Fruit fly (Drosophila melanogaster) whole organism, embryonic: Measurements from ENCODE around the gene CG46387.

Experiments used
- ATbp ChIP-seq: fragments of 200-800 bp; sonication (Bioruptor generic); optimal IDR thresholded peaks from 2 replicates; lab custom pipeline; 2017; ENCODE audit warnings: missing biosample characterization, mild to moderate bottlenecking, missing genetic modification characterization, missing genetic modification reagents
- Ada2b ChIP-seq: fragments of 200-800 bp; sonication (Bioruptor generic); IDR thresholded peaks from 2 replicates; pipeline ENCODE4 v1.3.6; 2022; ENCODE audit warnings: missing biosample characterization, missing genetic modification characterization
- Asciz ChIP-seq: fragments of 200-800 bp; sonication (Bioruptor generic); optimal IDR thresholded peaks from 2 replicates; lab custom pipeline; 2017; ENCODE audit warnings: missing biosample characterization, mild to moderate bottlenecking, missing genetic modification characterization, missing genetic modification reagents
- Bteb2 ChIP-seq: fragments of 200-800 bp; sonication (Bioruptor generic); optimal IDR thresholded peaks from 2 replicates; lab custom pipeline; 2016; ENCODE audit warnings: missing biosample characterization, missing genetic modification characterization
- CG10209 ChIP-seq: fragments of 200-800 bp; sonication (Bioruptor generic); optimal IDR thresholded peaks from 3 replicates; lab custom pipeline; 2017; ENCODE audit warnings: missing biosample characterization, mild to moderate bottlenecking, missing genetic modification characterization, missing genetic modification reagents
- CG12104 ChIP-seq: fragments of 200-800 bp; sonication (Bioruptor generic); optimal IDR thresholded peaks from 3 replicates; lab custom pipeline; 2016; ENCODE audit warnings: missing biosample characterization, missing genetic modification characterization
- CG12942 ChIP-seq: fragments of 200-800 bp; sonication (Bioruptor generic); optimal IDR thresholded peaks from 3 replicates; lab custom pipeline; 2016; ENCODE audit warnings: missing biosample characterization, missing genetic modification characterization
- CG15011 ChIP-seq: fragments of 200-800 bp; sonication (Bioruptor generic); optimal IDR thresholded peaks from 3 replicates; lab custom pipeline; 2018; ENCODE audit warnings: missing biosample characterization, mild to moderate bottlenecking, missing genetic modification characterization
- CG15601 ChIP-seq: fragments of 200-800 bp; sonication (Bioruptor generic); optimal IDR thresholded peaks from 3 replicates; lab custom pipeline; 2019; ENCODE audit warnings: missing biosample characterization, mild to moderate bottlenecking, missing genetic modification characterization, moderate library complexity
- CG1602 ChIP-seq: fragments of 200-800 bp; sonication (Bioruptor generic); optimal IDR thresholded peaks from 3 replicates; lab custom pipeline; 2016; ENCODE audit warnings: missing biosample characterization, missing genetic modification characterization
- CG16779 ChIP-seq: fragments of 200-800 bp; sonication (Bioruptor generic); IDR thresholded peaks from 2 replicates; pipeline ENCODE4 v1.3.6; 2022; ENCODE audit warnings: missing biosample characterization, missing genetic modification characterization
- CG17385 ChIP-seq: fragments of 200-800 bp; sonication (Bioruptor generic); optimal IDR thresholded peaks from 3 replicates; lab custom pipeline; 2018; ENCODE audit warnings: missing biosample characterization, mild to moderate bottlenecking, missing genetic modification characterization
- CG18599 ChIP-seq: fragments of 200-800 bp; sonication (Bioruptor generic); optimal IDR thresholded peaks from 3 replicates; lab custom pipeline; 2017; ENCODE audit warnings: missing biosample characterization, missing genetic modification characterization, mild to moderate bottlenecking, moderate library complexity, missing genetic modification reagents
- CG18764 ChIP-seq: fragments of 200-800 bp; sonication (Bioruptor generic); optimal IDR thresholded peaks from 3 replicates; lab custom pipeline; 2016; ENCODE audit warnings: missing biosample characterization, missing genetic modification characterization
- CG2202 ChIP-seq: fragments of 200-800 bp; sonication (Bioruptor generic); optimal IDR thresholded peaks from 2 replicates; lab custom pipeline; 2018; ENCODE audit warnings: missing biosample characterization, mild to moderate bottlenecking, missing genetic modification characterization
- CG33213 ChIP-seq: fragments of 200-800 bp; sonication (Bioruptor generic); optimal IDR thresholded peaks from 3 replicates; lab custom pipeline; 2016; ENCODE audit warnings: missing biosample characterization, missing genetic modification characterization
- CG5245 ChIP-seq: fragments of 200-800 bp; sonication (Bioruptor generic); optimal IDR thresholded peaks from 3 replicates; lab custom pipeline; 2016; ENCODE audit warnings: missing biosample characterization, missing genetic modification characterization
- CG6272 ChIP-seq: fragments of 200-800 bp; sonication (Bioruptor generic); IDR thresholded peaks from 2 replicates; pipeline ENCODE4 v1.3.6; 2022; ENCODE audit warnings: missing biosample characterization, missing genetic modification characterization
- CG6683 ChIP-seq: fragments of 200-800 bp; sonication (Bioruptor generic); optimal IDR thresholded peaks from 2 replicates; lab custom pipeline; 2017; ENCODE audit warnings: missing biosample characterization, mild to moderate bottlenecking, missing genetic modification characterization, missing genetic modification reagents
- CG8290 ChIP-seq, 3 experiments: fragments of 200-800 bp; sonication (Bioruptor generic); optimal IDR thresholded peaks; 2 replicates each; lab custom pipeline; 2016 to 2019; ENCODE audit warnings: missing biosample characterization in 3 of 3, missing genetic modification characterization in 3 of 3, mild to moderate bottlenecking in 2 of 3, moderate library complexity in 1 of 3
- CG8944 ChIP-seq: fragments of 200-800 bp; sonication (Bioruptor generic); optimal IDR thresholded peaks from 3 replicates; lab custom pipeline; 2016; ENCODE audit warnings: missing biosample characterization, missing genetic modification characterization
- CG9215 ChIP-seq: fragments of 200-800 bp; sonication (Bioruptor generic); IDR thresholded peaks from 2 replicates; pipeline ENCODE4 v1.3.6; 2022; ENCODE audit warnings: missing biosample characterization, missing genetic modification characterization
- CG9437 ChIP-seq: fragments of 200-800 bp; sonication (Bioruptor generic); optimal IDR thresholded peaks from 2 replicates; lab custom pipeline; 2018; ENCODE audit warnings: missing biosample characterization, mild to moderate bottlenecking, missing genetic modification characterization
- CG9876 ChIP-seq: fragments of 200-800 bp; sonication (Bioruptor generic); optimal IDR thresholded peaks from 2 replicates; lab custom pipeline; 2016; ENCODE audit warnings: missing biosample characterization, missing genetic modification characterization
- Chrac-16 ChIP-seq: fragments of 200-800 bp; sonication (Bioruptor generic); optimal IDR thresholded peaks from 3 replicates; lab custom pipeline; 2016; ENCODE audit warnings: missing biosample characterization, missing genetic modification characterization
- Dbx ChIP-seq: fragments of 200-800 bp; sonication (Bioruptor generic); IDR thresholded peaks from 3 replicates; pipeline ENCODE4 v1.3.6; 2022; ENCODE audit warnings: missing biosample characterization, missing genetic modification characterization
- Kr ChIP-seq: fragments of 200-800 bp; sonication (Bioruptor generic); optimal IDR thresholded peaks from 2 replicates; lab custom pipeline; 2017; ENCODE audit warnings: missing biosample characterization, mild to moderate bottlenecking, missing genetic modification characterization
- Med ChIP-seq: fragments of 200-800 bp; sonication (Bioruptor generic); peaks from one replicate; lab custom pipeline; 2016; ENCODE audit warnings: missing biosample characterization, missing genetic modification characterization, mild to moderate bottlenecking, inconsistent platforms, moderate library complexity
- Oli ChIP-seq: fragments of 200-800 bp; sonication (Bioruptor generic); optimal IDR thresholded peaks from 2 replicates; lab custom pipeline; 2018; ENCODE audit warnings: missing biosample characterization, mild to moderate bottlenecking, missing genetic modification characterization, moderate library complexity
- Rfx ChIP-seq: fragments of 200-800 bp; sonication (Bioruptor generic); IDR thresholded peaks from 2 replicates; pipeline ENCODE4 v1.3.6; 2022; ENCODE audit warnings: missing biosample characterization, missing genetic modification characterization
- Sry-δ ChIP-seq: fragments of 200-800 bp; sonication (Bioruptor generic); optimal IDR thresholded peaks from 2 replicates; lab custom pipeline; 2016; ENCODE audit warnings: missing biosample characterization, missing genetic modification characterization
- ash1 ChIP-seq: fragments of 200-800 bp; sonication (Bioruptor generic); optimal IDR thresholded peaks from 2 replicates; lab custom pipeline; 2018; ENCODE audit warnings: missing biosample characterization, mild to moderate bottlenecking, missing genetic modification characterization
- crp ChIP-seq, 2 experiments: fragments of 200-800 bp; sonication (Bioruptor generic); optimal IDR thresholded peaks; 2 replicates in 1 of 2; 3 replicates in 1 of 2; lab custom pipeline; 2017; ENCODE audit warnings: missing biosample characterization in 2 of 2, missing genetic modification characterization in 2 of 2, mild to moderate bottlenecking in 1 of 2, moderate library complexity in 1 of 2
- dysf ChIP-seq: fragments of 200-800 bp; sonication (Bioruptor generic); IDR thresholded peaks from 3 replicates; pipeline ENCODE4 v1.3.6; 2022; ENCODE audit warnings: missing biosample characterization, missing genetic modification characterization
- gem ChIP-seq: fragments of 200-800 bp; sonication (Bioruptor generic); optimal IDR thresholded peaks from 2 replicates; lab custom pipeline; 2019; ENCODE audit warnings: missing biosample characterization, mild to moderate bottlenecking, missing genetic modification characterization, moderate library complexity
- ind ChIP-seq: fragments of 200-800 bp; sonication (Bioruptor generic); optimal IDR thresholded peaks from 3 replicates; lab custom pipeline; 2016; ENCODE audit warnings: missing biosample characterization, missing genetic modification characterization
- lov ChIP-seq, 2 experiments: fragments of 200-800 bp in 1 of 2; fragments of >200 bp in 1 of 2; sonication (Bioruptor generic) in 1 of 2; IDR thresholded peaks in 1 of 2; optimal IDR thresholded peaks in 1 of 2; 2 replicates in 1 of 2; 3 replicates in 1 of 2; pipeline versions ENCODE4 v1.3.6 to Lab custom; 2017 to 2022; ENCODE audit warnings: missing biosample characterization in 1 of 2, missing genetic modification characterization in 1 of 2
- maf-S ChIP-seq: fragments of 200-800 bp; sonication (Bioruptor generic); optimal IDR thresholded peaks from 2 replicates; lab custom pipeline; 2016; ENCODE audit warnings: missing biosample characterization, missing genetic modification characterization
- pan ChIP-seq, 4 experiments: fragments of >200 bp in 3 of 4; fragments of 200-800 bp in 1 of 4; sonication (Bioruptor generic) in 1 of 4; optimal IDR thresholded peaks in 3 of 4; IDR thresholded peaks in 1 of 4; 2 replicates each; pipeline versions ENCODE4 v1.3.6 to Lab custom; 2017 to 2022; ENCODE audit warnings: missing biosample characterization in 2 of 4, missing genetic modification characterization in 2 of 4, mixed read lengths in 1 of 4
- schlank ChIP-seq: fragments of 200-800 bp; sonication (Bioruptor generic); optimal IDR thresholded peaks from 2 replicates; lab custom pipeline; 2018; ENCODE audit warnings: missing biosample characterization, mild to moderate bottlenecking, missing genetic modification characterization
- sens ChIP-seq: fragments of 200-800 bp; sonication (Bioruptor generic); peaks from one replicate; lab custom pipeline; 2016; ENCODE audit warnings: missing biosample characterization, missing genetic modification characterization
- sens-2 ChIP-seq: fragments of 200-800 bp; sonication (Bioruptor generic); IDR thresholded peaks from 2 replicates; pipeline ENCODE4 v1.3.6; 2022; ENCODE audit warnings: missing biosample characterization, missing genetic modification characterization
- slp2 ChIP-seq: fragments of 200-800 bp; sonication (Bioruptor generic); optimal IDR thresholded peaks from 2 replicates; lab custom pipeline; 2016; ENCODE audit warnings: missing biosample characterization, missing genetic modification characterization
- stwl ChIP-seq: fragments of 200-800 bp; sonication (Bioruptor generic); optimal IDR thresholded peaks from 3 replicates; lab custom pipeline; 2018; ENCODE audit warnings: missing biosample characterization, mild to moderate bottlenecking, missing genetic modification characterization, moderate library complexity
- tll ChIP-seq, 2 experiments: fragments of 200-800 bp in 1 of 2; fragments of >200 bp in 1 of 2; sonication (Bioruptor generic) in 1 of 2; optimal IDR thresholded peaks; 2 replicates each; lab custom pipeline; 2017 to 2019; ENCODE audit warnings: missing biosample characterization in 2 of 2, missing genetic modification characterization in 2 of 2, mild to moderate bottlenecking in 1 of 2, moderate library complexity in 1 of 2
- toy ChIP-seq: fragments of 200-800 bp; sonication (Bioruptor generic); IDR thresholded peaks from 2 replicates; pipeline ENCODE4 v1.3.6; 2022; ENCODE audit warnings: missing biosample characterization, missing genetic modification characterization
- trem ChIP-seq: fragments of 200-800 bp; optimal IDR thresholded peaks from 3 replicates; lab custom pipeline; 2019; ENCODE audit warnings: missing biosample characterization, mild to moderate bottlenecking, missing genetic modification characterization, moderate library complexity

The CG46387 gene

dm6 chr3L:9856430-9857218 is 41.8 kb upstream of the CG46387 start (continued):
- TF ChIP-seq CG18599 (GFP tag; lab: Kevin White, UChicago): peak; percentile 76
- TF ChIP-seq lov (optimal IDR thresholded peaks at IDR 0.05; lab: Kevin White, UChicago): no peak
- peak; percentile 77; the same call in 1 of the 3 replicates for TF ChIP-seq lov (GFP tag; IDR thresholded peaks at IDR 0.05; lab: Robert Waterston, UW)
- peak; percentile 83 for TF ChIP-seq Asciz (GFP tag; lab: Kevin White, UChicago)
- TF ChIP-seq CG12104 (GFP tag; lab: Kevin White, UChicago): peak; percentile 16
- no peak for TF ChIP-seq CG16779 (GFP tag; lab: Robert Waterston, UW)
- no peak for TF ChIP-seq CG9876 (GFP tag; lab: Kevin White, UChicago)
- TF ChIP-seq ind (GFP tag; lab: Kevin White, UChicago): peak; percentile 57
- TF ChIP-seq Kr (GFP tag; lab: Kevin White, UChicago): peak; percentile 2
- peak; percentile 72 for TF ChIP-seq Rfx (GFP tag; lab: Robert Waterston, UW)
- TF ChIP-seq ATbp (GFP tag; lab: Kevin White, UChicago): peak; percentile 81
- peak; percentile 94 for TF ChIP-seq trem (tag; lab: Kevin White, UChicago)
- TF ChIP-seq CG2202 (tag; lab: Kevin White, UChicago): peak; percentile 87
- peak; percentile 38 for TF ChIP-seq stwl (tag; lab: Kevin White, UChicago)
- TF ChIP-seq CG6272 (GFP tag; lab: Robert Waterston, UW): peak; percentile 69; the same call in 1 of the 2 replicates
- TF ChIP-seq slp2: no peak
- no peak for TF ChIP-seq ash1
- TF ChIP-seq CG10209 (GFP tag; lab: Kevin White, UChicago): peak; percentile 84
- no peak for TF ChIP-seq CG8944
- TF ChIP-seq Bteb2 (GFP tag; lab: Kevin White, UChicago): peak; percentile 19
- peak; percentile 94 for TF ChIP-seq gem (tag; lab: Kevin White, UChicago)
- TF ChIP-seq CG9215 (GFP tag; lab: Robert Waterston, UW): peak; percentile 59
- TF ChIP-seq CG6683 (GFP tag; lab: Kevin White, UChicago): peak; percentile 29
- TF ChIP-seq sens-2 (GFP tag; lab: Robert Waterston, UW): peak; percentile 69; the same call in 1 of the 2 replicates
- no peak for TF ChIP-seq CG33213 (GFP tag; lab: Kevin White, UChicago)
- TF ChIP-seq pan (optimal IDR thresholded peaks at IDR 0.05; lab: Kevin White, UChicago): no peak
- TF ChIP-seq pan (GFP tag; optimal IDR thresholded peaks at IDR 0.05 in 1 of 2, IDR thresholded peaks at IDR 0.05 in 1 of 2): peak in 1 of 2 experiments; percentile 87
- TF ChIP-seq CG15011 (GFP tag; lab: Kevin White, UChicago): no peak
- TF ChIP-seq CG1602 (GFP tag; lab: Kevin White, UChicago): peak; percentile 76
- peak; percentile 83 for TF ChIP-seq CG9437 (GFP tag; lab: Kevin White, UChicago)
- TF ChIP-seq tll (GFP tag; optimal IDR thresholded peaks at IDR 0.05; lab: Kevin White, UChicago): peak in 1 of 2 experiments; percentile 21
- TF ChIP-seq Sry-δ (GFP tag; lab: Kevin White, UChicago): no peak
- peak; percentile 84 for TF ChIP-seq sens
- peak; percentile 70 for TF ChIP-seq Med (GFP tag; lab: Kevin White, UChicago)
- TF ChIP-seq Oli: peak; percentile 82
- peak; percentile 69 for TF ChIP-seq Ada2b (GFP tag; lab: Robert Waterston, UW)
- no peak for TF ChIP-seq crp (GFP tag; optimal IDR thresholded peaks at IDR 0.05; lab: Kevin White, UChicago)
- peak; percentile 74 for TF ChIP-seq Chrac-16
- no peak for TF ChIP-seq toy (GFP tag; lab: Robert Waterston, UW)
- TF ChIP-seq CG8290 (GFP tag; optimal IDR thresholded peaks at IDR 0.05; lab: Kevin White, UChicago): peak; percentile 46
- no peak for TF ChIP-seq CG8290 (tag; optimal IDR thresholded peaks at IDR 0.05; lab: Kevin White, UChicago)
- peak; percentile 81 for TF ChIP-seq CG17385
- TF ChIP-seq CG15601: peak; percentile 88
- TF ChIP-seq CG18764 (GFP tag; lab: Kevin White, UChicago): peak; percentile 47
- TF ChIP-seq CG5245: peak; percentile 69
- no peak for TF ChIP-seq schlank
- TF ChIP-seq maf-S (GFP tag; lab: Kevin White, UChicago): no peak
- TF ChIP-seq Dbx (GFP tag; lab: Robert Waterston, UW): peak; percentile 41; the same call in 1 of the 3 replicates
- TF ChIP-seq dysf: peak; percentile 82
- peak; percentile 23 for TF ChIP-seq CG12942 (GFP tag; lab: Kevin White, UChicago)
